Fruit fly (Drosophila melanogaster): ENCODE data around the gene CG1316.
A peak's percentile ranks its signal among the peaks of the same experiment; 100 is the strongest.

CG1316 gene

DNA sequence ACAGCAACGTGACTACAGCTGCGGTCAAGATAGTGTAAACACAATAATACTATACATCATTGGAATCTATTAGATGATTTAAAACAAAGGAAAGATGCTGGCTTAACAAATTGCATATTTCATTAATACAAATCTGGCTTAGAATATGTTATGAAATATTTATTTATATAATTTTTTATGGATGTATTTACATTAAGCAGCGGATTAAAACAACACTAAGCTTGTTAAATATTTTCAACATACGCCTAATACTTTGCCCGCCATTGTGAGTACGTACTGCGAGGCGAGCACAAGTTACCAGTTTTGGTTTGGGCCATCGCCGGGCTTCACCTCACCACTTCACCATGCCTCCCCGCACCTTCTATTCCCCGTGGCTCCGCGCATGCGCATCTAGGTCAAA, 13.7 kb upstream of the CG1316 start (continued):
- peak; percentile 56; the same call in 1 of the 2 replicates for TF ChIP-seq vvl (GFP tag; IDR thresholded peaks at IDR 0.05)
- TF ChIP-seq CG12155 (GFP tag; optimal IDR thresholded peaks at IDR 0.05): no peak
- TF ChIP-seq CG2712 (tag; optimal IDR thresholded peaks at IDR 0.05): peak; percentile 87
- no peak for TF ChIP-seq Doc2 (GFP tag; IDR thresholded peaks at IDR 0.05)
- no peak for TF ChIP-seq dimm (GFP tag; IDR thresholded peaks at IDR 0.05)
- no peak for TF ChIP-seq da (GFP tag; optimal IDR thresholded peaks at IDR 0.05)
- TF ChIP-seq zfh2 (GFP tag; optimal IDR thresholded peaks at IDR 0.05): no peak
- peak; percentile 61; the same call in 1 of the 2 replicates for TF ChIP-seq ttk (GFP tag; IDR thresholded peaks at IDR 0.05)
- peak; percentile 74 for TF ChIP-seq stc (GFP tag; IDR thresholded peaks at IDR 0.05)
- TF ChIP-seq sc (optimal IDR thresholded peaks at IDR 0.05): no peak
- TF ChIP-seq sc (GFP tag; optimal IDR thresholded peaks at IDR 0.05): peak; percentile 44
- peak; percentile 38 for TF ChIP-seq CG13775 (GFP tag; optimal IDR thresholded peaks at IDR 0.05)
- peak; percentile 38; the same call in 1 of the 2 replicates for TF ChIP-seq CG14014 (GFP tag; IDR thresholded peaks at IDR 0.05)
- peak; percentile 1 for TF ChIP-seq exex (tag; optimal IDR thresholded peaks at IDR 0.05)
- TF ChIP-seq CG15479 (GFP tag; optimal IDR thresholded peaks at IDR 0.05): no peak
- peak; percentile 86 for TF ChIP-seq CG17361 (GFP tag; IDR thresholded peaks at IDR 0.05)
- peak; percentile 73 for TF ChIP-seq BtbVII (GFP tag; optimal IDR thresholded peaks at IDR 0.05)
- peak; percentile 81 for TF ChIP-seq tap (tag; optimal IDR thresholded peaks at IDR 0.05)
- TF ChIP-seq jumu (GFP tag; optimal IDR thresholded peaks at IDR 0.05): no peak
- TF ChIP-seq CG7987 (GFP tag; optimal IDR thresholded peaks at IDR 0.05): no peak
- TF ChIP-seq CG14441 (GFP tag; IDR thresholded peaks at IDR 0.05): peak; percentile 53
- TF ChIP-seq CG12104 (GFP tag; optimal IDR thresholded peaks at IDR 0.05): peak; percentile 29
- peak; percentile 75 for TF ChIP-seq CG3281 (GFP tag; optimal IDR thresholded peaks at IDR 0.05)
- peak; percentile 63 for TF ChIP-seq kni (GFP tag; optimal IDR thresholded peaks at IDR 0.05)
- peak; percentile 82 for TF ChIP-seq CG12391 (tag; optimal IDR thresholded peaks at IDR 0.05)
- peak; percentile 52 for TF ChIP-seq CG10366 (GFP tag; IDR thresholded peaks at IDR 0.05)
- TF ChIP-seq peb (GFP tag; IDR thresholded peaks at IDR 0.05): peak; percentile 7; the same call in 1 of the 2 replicates
- TF ChIP-seq prd (optimal IDR thresholded peaks at IDR 0.05): no peak
- TF ChIP-seq prd (GFP tag; IDR thresholded peaks at IDR 0.05): peak; percentile 66; the same call in 2 of the 3 replicates
- no peak for TF ChIP-seq Trl (optimal IDR thresholded peaks at IDR 0.05)
- TF ChIP-seq Trl (GFP tag; optimal IDR thresholded peaks at IDR 0.05): no peak
- TF ChIP-seq CG4707 (GFP tag; optimal IDR thresholded peaks at IDR 0.05): peak; percentile 33
- TF ChIP-seq CG17385 (GFP tag; optimal IDR thresholded peaks at IDR 0.05): peak; percentile 75
- TF ChIP-seq CG13287 (GFP tag; IDR thresholded peaks at IDR 0.05; ENCODE audit: partially characterized antibody): no peak
- TF ChIP-seq Gug (GFP tag; IDR thresholded peaks at IDR 0.05): 0 out of 4 replicates have a peak, but pooled peaks have one; percentile 8
- peak; percentile 39; the same call in 1 of the 2 replicates for TF ChIP-seq ssp (GFP tag; IDR thresholded peaks at IDR 0.05)
- peak; percentile 49 for TF ChIP-seq CG6765 (GFP tag; optimal IDR thresholded peaks at IDR 0.05)
- TF ChIP-seq Bgb (GFP tag; IDR thresholded peaks at IDR 0.05; ENCODE audit: partially characterized antibody): no peak
- TF ChIP-seq slbo (GFP tag; IDR thresholded peaks at IDR 0.05): no peak; the same call in none of the 2 replicates
- no peak for TF ChIP-seq gfzf (GFP tag; optimal IDR thresholded peaks at IDR 0.05)
- TF ChIP-seq CG7271 (tag; optimal IDR thresholded peaks at IDR 0.05): peak; percentile 13
- peak in 1 of 2 experiments; percentile 40 for TF ChIP-seq dpn (GFP tag; optimal IDR thresholded peaks at IDR 0.05)
- no peak for TF ChIP-seq toy (GFP tag; IDR thresholded peaks at IDR 0.05)
- peak in 1 of 3 experiments; percentile 28 for TF ChIP-seq Stat92E (GFP tag; optimal IDR thresholded peaks at IDR 0.05)
- peak; percentile 63 for TF ChIP-seq CG12299 (tag; optimal IDR thresholded peaks at IDR 0.05)
- TF ChIP-seq ewg (GFP tag; optimal IDR thresholded peaks at IDR 0.05): peak; percentile 46
- no peak for TF ChIP-seq CG34376 (GFP tag; optimal IDR thresholded peaks at IDR 0.05)
- peak; percentile 68 for TF ChIP-seq cwo (GFP tag; optimal IDR thresholded peaks at IDR 0.05)
- TF ChIP-seq ap (GFP tag; IDR thresholded peaks at IDR 0.05): peak; percentile 53
- peak; percentile 48 for TF ChIP-seq nom (GFP tag; optimal IDR thresholded peaks at IDR 0.05)
- TF ChIP-seq cas (GFP tag; IDR thresholded peaks at IDR 0.05): 0 out of 2 replicates have a peak, but pooled peaks have one; percentile 10
